Worm (Caenorhabditis elegans): Measurements from ENCODE around the gene cnc-11.

cnc-11 gene

ce11 chrV:1414615-1415433, 27.3 kb upstream of the cnc-11 start:
- no peak for TF ChIP-seq Y22D7AL.16 (tag; optimal IDR thresholded peaks at IDR 0.05)
- TF ChIP-seq ceh-24 (tag; optimal IDR thresholded peaks at IDR 0.05): no peak
- TF ChIP-seq mec-3 (tag; optimal IDR thresholded peaks at IDR 0.05; ENCODE audit: borderline replicate concordance): no peak
- no peak for TF ChIP-seq unc-3 (GFP tag; conservative IDR thresholded peaks at IDR 0.05)
- no peak for TF ChIP-seq unc-3 (tag; optimal IDR thresholded peaks at IDR 0.05)
- no peak for TF ChIP-seq ahr-1 (tag; optimal IDR thresholded peaks at IDR 0.05)
- no peak for TF ChIP-seq elt-2 (tag; optimal IDR thresholded peaks at IDR 0.05)
- no peak for TF ChIP-seq zip-5 (tag; optimal IDR thresholded peaks at IDR 0.05)
- TF ChIP-seq nhr-11 (tag; optimal IDR thresholded peaks at IDR 0.05): no peak
- no peak for TF ChIP-seq pag-3 (tag; optimal IDR thresholded peaks at IDR 0.05; ENCODE audit: borderline replicate concordance)
- TF ChIP-seq ceh-34 (tag; optimal IDR thresholded peaks at IDR 0.05): no peak
- no peak for TF ChIP-seq pha-2 (tag; optimal IDR thresholded peaks at IDR 0.05)
- TF ChIP-seq F13H6.1 (tag; optimal IDR thresholded peaks at IDR 0.05): no peak
- TF ChIP-seq ceh-6 (GFP tag; optimal IDR thresholded peaks at IDR 0.05): no peak
- TF ChIP-seq syd-9 (tag; optimal IDR thresholded peaks at IDR 0.05): no peak
- TF ChIP-seq ets-4 (tag; optimal IDR thresholded peaks at IDR 0.05): no peak
- no peak for TF ChIP-seq npax-4 (tag; optimal IDR thresholded peaks at IDR 0.05)

DNA sequence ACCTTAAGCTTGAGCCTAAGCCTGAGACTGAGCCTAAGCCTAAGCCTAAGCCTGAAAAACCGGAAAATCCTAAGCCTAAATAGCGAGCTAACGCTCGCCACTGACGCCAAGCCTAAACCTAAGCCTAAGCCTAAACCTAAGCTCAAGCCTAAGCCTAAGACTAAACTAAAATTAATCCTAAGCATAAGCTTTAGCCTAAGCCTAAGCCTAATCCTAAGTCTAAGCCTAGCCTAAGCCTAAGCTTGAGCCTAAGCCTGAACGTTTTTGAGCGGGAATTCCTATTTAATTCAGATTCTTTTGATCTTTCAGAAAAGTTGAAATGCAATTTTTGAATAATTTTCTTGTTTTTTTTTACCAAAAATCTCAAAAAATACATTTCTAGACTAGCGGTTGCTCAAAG, 26.0 kb upstream of the cnc-11 start:
- TF ChIP-seq dve-1 (tag; optimal IDR thresholded peaks at IDR 0.05): peak; percentile 62
- TF ChIP-seq pros-1 (tag; optimal IDR thresholded peaks at IDR 0.05): no peak

DNA sequence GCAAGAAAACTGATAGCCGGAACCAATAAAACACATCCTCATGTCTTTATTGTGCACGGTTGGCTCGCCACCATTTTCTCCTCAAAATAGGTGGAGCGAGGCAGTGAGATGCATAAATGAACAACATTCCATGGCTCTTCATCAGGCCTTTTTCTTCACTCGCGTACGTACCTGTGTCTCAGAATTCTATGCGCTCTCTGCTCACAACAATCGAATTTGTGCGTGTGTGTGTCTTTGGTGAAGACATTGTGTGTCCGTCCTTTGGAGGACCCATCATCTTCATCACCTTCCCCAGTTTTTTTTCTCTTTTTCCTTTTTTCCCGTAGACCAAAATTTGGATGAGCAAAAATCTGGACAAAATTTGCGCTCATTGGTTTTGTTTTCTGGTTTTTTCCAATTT, 19.9 kb upstream of the cnc-11 start:
- TF ChIP-seq fkh-10 (GFP tag; optimal IDR thresholded peaks at IDR 0.05) (no peak), K02D7.2 (tag; optimal IDR thresholded peaks at IDR 0.05) (no peak), pqm-1 (tag; optimal IDR thresholded peaks at IDR 0.05) (no peak), unc-42 (tag; optimal IDR thresholded peaks at IDR 0.05) (peak; percentile 29)

DNA sequence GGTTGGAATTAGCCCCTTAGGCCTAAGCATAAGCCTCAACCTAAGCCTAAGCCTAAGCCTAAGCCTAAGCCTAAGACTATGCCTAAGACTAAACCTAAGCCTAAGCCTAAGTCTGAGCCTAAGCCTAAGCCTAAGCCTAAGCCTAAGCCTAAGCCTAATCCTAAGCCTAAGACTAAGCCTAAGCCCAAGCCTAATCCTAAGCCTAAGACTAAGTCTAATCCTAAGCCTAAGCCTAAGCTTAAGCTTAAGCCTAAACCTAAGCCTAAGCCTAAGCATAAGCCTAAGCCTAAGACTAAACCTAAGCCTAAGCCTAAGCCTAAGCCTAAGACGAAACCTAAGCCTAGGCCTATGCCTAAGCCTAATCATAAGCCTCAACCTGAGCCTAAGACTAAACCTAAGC, 18.8 kb upstream of the cnc-11 start:
- TF ChIP-seq dve-1 (tag; optimal IDR thresholded peaks at IDR 0.05) (peak; percentile 79), ceh-6 (GFP tag; optimal IDR thresholded peaks at IDR 0.05) (no peak)

ce11 chrV:1425595-1425994, 16.5 kb upstream of the cnc-11 start, which contains the start of gene R12A1.3:
TSS of gene R12A1.3 (minus strand) at chrV:1425794.
- TF ChIP-seq mec-3 (tag; optimal IDR thresholded peaks at IDR 0.05; ENCODE audit: borderline replicate concordance) (peak; percentile 52), nfya-1 (tag; optimal IDR thresholded peaks at IDR 0.05) (no peak)

DNA sequence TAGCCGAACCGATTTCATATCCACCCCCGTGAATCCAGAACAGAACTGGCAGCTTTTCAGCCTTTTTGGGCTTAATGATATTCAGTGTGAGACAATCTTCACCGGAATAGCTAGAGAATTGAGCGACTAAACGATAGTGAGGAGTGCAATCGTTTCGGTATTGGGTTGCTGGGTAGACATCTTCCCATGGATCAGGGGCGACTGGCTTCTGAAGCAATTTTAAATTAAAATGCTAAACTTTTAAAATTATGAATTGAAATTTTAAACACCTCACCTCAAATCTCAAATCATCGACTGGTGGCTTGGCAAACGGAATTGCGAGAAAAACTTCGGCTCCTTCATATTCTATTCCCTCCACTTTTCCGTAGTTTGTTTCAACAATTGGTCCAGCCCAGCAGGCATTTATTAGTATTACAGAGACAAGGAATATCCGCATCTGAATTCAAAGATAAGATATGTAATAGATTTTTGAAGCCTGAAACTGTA, 10.4 kb upstream of the cnc-11 start, which contains the start of gene ges-1:
Gene ges-1, minus strand, starts transcription at position 436 of the 486 bp plus-strand sequence.
- TF ChIP-seq dmd-4 (tag; optimal IDR thresholded peaks at IDR 0.05; ENCODE audit: borderline replicate concordance) (no peak), ceh-30 (tag; optimal IDR thresholded peaks at IDR 0.05) (no peak), ahr-1 (tag; optimal IDR thresholded peaks at IDR 0.05) (no peak), nhr-11 (tag; optimal IDR thresholded peaks at IDR 0.05) (no peak), ceh-24 (tag; optimal IDR thresholded peaks at IDR 0.05) (no peak), pat-9 (tag; optimal IDR thresholded peaks at IDR 0.05) (no peak), odd-2 (tag; optimal IDR thresholded peaks at IDR 0.05) (no peak), dve-1 (tag; optimal IDR thresholded peaks at IDR 0.05) (no peak), pros-1 (tag; optimal IDR thresholded peaks at IDR 0.05) (no peak), tbx-7 (tag; optimal IDR thresholded peaks at IDR 0.05) (no peak)

Measured in whole organism, late embryonic.